Worm (Caenorhabditis elegans) whole organism, midembryonic: Measurements from ENCODE around the gene cept-2.

Experiments
- T22C8.4 ChIP-seq: fragments of 200-800 bp; sonication (Bioruptor generic); IDR thresholded peaks from 2 replicates; pipeline ENCODE4 v1.3.6; 2022; ENCODE audit warnings: missing genetic modification characterization, missing compliant biosample characterization
- cog-1 ChIP-seq: sonication (generic microtip); optimal IDR thresholded peaks from 2 replicates; lab custom pipeline; 2016; ENCODE audit warnings: missing genetic modification characterization, missing compliant biosample characterization
- flt-1 ChIP-seq: fragments of 200-800 bp; sonication (Bioruptor generic); IDR thresholded peaks from 2 replicates; pipeline ENCODE4 v1.3.6; 2022; ENCODE audit warnings: missing genetic modification characterization, missing compliant biosample characterization
- klf-2 ChIP-seq: fragments of 200-800 bp; sonication (Bioruptor generic); conservative IDR thresholded peaks from 2 replicates; pipeline ENCODE4 v1.3.6; 2022; ENCODE audit warnings: missing genetic modification reagents, missing genetic modification characterization, missing compliant biosample characterization
- med-1 ChIP-seq: sonication (generic microtip); optimal IDR thresholded peaks from 2 replicates; lab custom pipeline; 2017; ENCODE audit warnings: missing genetic modification characterization, mild to moderate bottlenecking, missing compliant biosample characterization, antibody characterized with exemption, missing genetic modification reagents; ENCODE audit not compliant: insufficient read depth
- ref-1 ChIP-seq: fragments of 200-800 bp; sonication (Bioruptor generic); conservative IDR thresholded peaks from 2 replicates; pipeline ENCODE4 v1.3.6; 2022; ENCODE audit warnings: missing genetic modification reagents, missing genetic modification characterization, missing compliant biosample characterization
- tab-1 ChIP-seq: fragments of 200-800 bp; sonication (Bioruptor generic); IDR thresholded peaks from 2 replicates; pipeline ENCODE4 v1.3.6; 2022; ENCODE audit warnings: missing genetic modification characterization, missing compliant biosample characterization
- ztf-23 ChIP-seq: fragments of 200-800 bp; sonication (Bioruptor generic); IDR thresholded peaks from 2 replicates; pipeline ENCODE4 v1.3.6; 2022; ENCODE audit warnings: missing genetic modification reagents, missing genetic modification characterization, missing compliant biosample characterization
- ztf-29 ChIP-seq: fragments of 200-800 bp; sonication (Bioruptor generic); IDR thresholded peaks from 2 replicates; pipeline ENCODE4 v1.3.6; 2022; ENCODE audit warnings: missing genetic modification reagents, missing genetic modification characterization, missing compliant biosample characterization

cept-2 gene

DNA sequence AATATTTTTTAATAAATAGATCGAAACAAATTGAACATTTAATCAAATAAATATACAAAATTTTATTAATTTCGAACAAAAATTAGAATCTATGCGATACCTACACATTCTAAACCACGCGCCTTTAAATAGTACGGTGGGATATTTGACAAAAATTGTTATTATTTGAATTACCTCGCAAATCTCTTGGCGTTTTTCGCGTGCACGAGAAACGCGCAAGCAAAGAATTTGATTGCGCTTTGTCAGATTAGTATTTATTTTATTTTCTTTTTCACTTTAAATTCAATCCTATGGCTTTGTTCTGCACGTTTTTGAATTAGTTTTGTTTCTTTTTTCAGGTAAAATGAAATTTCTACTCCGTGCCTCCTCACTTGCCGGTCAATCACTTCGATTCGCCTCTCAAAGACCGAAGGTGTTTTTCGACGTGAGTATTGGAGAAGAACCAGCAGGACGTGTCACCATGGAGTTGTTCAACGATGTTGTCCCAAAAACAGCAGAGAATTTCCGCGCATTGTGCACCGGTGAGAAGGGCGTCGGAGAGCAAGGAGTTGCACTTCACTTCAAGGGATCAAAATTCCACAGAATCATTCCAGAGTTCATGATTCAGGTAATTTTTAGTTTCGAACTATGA lies 8.3 kb downstream of the cept-2 start, which contains the start of gene cyn-1:
cyn-1 (plus strand) TSS at position 339 of the 631 bp plus-strand sequence.
- no peak for TF ChIP-seq T22C8.4 (GFP tag; lab: Robert Waterston, UW)
- no peak for TF ChIP-seq med-1 (GFP tag; lab: Kevin White, UChicago)
- no peak for TF ChIP-seq ztf-29 (GFP tag; lab: Robert Waterston, UW)
- peak; percentile 2 for TF ChIP-seq cog-1 (tag; lab: Kevin White, UChicago)
- TF ChIP-seq flt-1: 0 out of 2 replicates have a peak, but pooled peaks have one; percentile 34
- TF ChIP-seq ref-1: no peak

DNA sequence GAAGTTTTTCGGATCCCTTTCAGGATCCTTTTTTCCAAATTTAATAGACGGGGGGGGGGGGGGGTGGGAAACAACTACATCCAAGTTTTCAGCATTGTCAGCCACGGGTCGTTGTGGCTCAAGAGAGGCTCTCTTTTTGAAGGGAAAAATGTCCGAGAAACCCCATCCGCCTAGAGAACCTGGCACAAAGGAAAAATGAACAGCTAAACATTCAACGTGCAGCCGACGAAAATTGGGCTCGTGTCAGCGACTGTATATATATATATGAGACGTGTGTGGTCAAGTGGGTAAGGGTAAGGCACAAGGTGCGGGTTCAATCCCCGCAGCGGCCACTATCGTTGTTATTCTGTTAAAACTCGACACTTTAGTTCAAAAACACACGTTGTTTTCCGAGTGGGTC lies 11.0 kb downstream of the cept-2 start, which contains the start of gene Y49A3A.4:
Y49A3A.4 (minus strand) TSS at position 314 of the 400 bp plus-strand sequence.
- TF ChIP-seq klf-2 (GFP tag; lab: Robert Waterston, UW): no peak
- no peak for TF ChIP-seq tab-1 (GFP tag; lab: Robert Waterston, UW)
- no peak for TF ChIP-seq flt-1
- TF ChIP-seq ref-1: no peak
- no peak for TF ChIP-seq T22C8.4 (GFP tag; lab: Robert Waterston, UW)
- TF ChIP-seq ztf-23: no peak
- TF ChIP-seq ztf-29 (GFP tag; lab: Robert Waterston, UW): no peak
- TF ChIP-seq cog-1 (tag; lab: Kevin White, UChicago): no peak
- TF ChIP-seq med-1 (GFP tag; lab: Kevin White, UChicago): no peak

DNA sequence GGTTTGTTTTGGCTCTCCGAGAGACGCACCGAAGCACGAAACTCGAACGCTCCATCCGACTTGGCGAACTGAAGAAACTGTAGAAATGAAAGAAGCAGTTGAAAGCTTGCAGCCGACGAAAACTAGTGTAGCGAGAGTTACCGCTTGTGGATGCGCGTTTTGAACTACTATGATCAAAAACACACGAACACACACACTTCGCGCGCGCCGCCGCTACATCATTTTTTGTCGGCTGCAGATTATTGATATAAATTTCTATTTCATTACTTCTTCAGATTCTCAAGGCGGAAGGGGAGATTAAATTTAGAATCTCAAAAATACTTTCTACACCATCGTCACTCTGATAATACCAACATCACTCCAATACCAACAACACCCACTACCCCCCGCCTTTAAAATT lies 14.4 kb downstream of the cept-2 start:
- TF ChIP-seq klf-2 (GFP tag; lab: Robert Waterston, UW): no peak
- no peak for TF ChIP-seq ref-1
- TF ChIP-seq ztf-23: no peak
- no peak for TF ChIP-seq tab-1 (GFP tag; lab: Robert Waterston, UW)
- no peak for TF ChIP-seq cog-1 (tag; lab: Kevin White, UChicago)
- no peak for TF ChIP-seq ztf-29 (GFP tag; lab: Robert Waterston, UW)
- no peak for TF ChIP-seq flt-1
- no peak for TF ChIP-seq T22C8.4 (GFP tag; lab: Robert Waterston, UW)
- TF ChIP-seq med-1 (GFP tag; lab: Kevin White, UChicago): no peak

DNA sequence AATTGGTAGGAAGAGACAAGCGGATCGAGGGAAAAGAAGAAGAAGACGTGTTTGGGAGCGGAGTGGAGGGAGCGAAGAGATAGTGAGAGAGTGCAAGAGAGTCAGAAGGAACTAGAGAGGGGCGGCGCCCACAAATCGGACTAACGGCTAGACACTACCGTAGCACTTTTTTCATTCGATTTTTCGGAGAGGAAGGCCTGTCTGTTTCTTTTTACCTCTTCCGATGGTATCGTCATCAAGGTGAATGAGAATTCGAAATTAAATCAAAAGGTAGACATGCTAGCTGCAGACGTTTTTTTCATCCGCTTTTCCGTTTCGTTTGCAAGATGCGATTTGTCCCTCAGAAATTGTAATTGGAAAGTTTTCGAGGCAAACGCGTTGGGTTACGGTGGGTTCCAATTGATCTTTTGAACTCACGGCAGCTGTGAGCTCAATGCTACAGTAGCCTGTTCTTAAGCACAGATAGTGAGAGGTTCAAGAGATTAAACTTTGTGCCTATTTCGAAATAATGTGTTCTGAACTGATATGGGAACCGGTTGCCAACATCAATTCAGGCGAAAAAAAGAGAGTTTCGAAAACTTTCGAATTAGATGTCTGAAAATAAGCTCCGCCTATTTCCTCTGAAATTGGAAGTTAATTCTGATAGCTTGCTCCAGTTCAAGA lies 17.2 kb downstream of the cept-2 start:
- no peak for TF ChIP-seq ztf-29 (GFP tag; lab: Robert Waterston, UW)
- no peak for TF ChIP-seq tab-1 (GFP tag; lab: Robert Waterston, UW)
- TF ChIP-seq ref-1: no peak
- TF ChIP-seq flt-1: no peak
- TF ChIP-seq klf-2 (GFP tag; lab: Robert Waterston, UW): no peak
- TF ChIP-seq med-1 (GFP tag; lab: Kevin White, UChicago): no peak
- TF ChIP-seq cog-1 (tag; lab: Kevin White, UChicago): no peak
- no peak for TF ChIP-seq T22C8.4 (GFP tag; lab: Robert Waterston, UW)
- TF ChIP-seq ztf-23: no peak

DNA sequence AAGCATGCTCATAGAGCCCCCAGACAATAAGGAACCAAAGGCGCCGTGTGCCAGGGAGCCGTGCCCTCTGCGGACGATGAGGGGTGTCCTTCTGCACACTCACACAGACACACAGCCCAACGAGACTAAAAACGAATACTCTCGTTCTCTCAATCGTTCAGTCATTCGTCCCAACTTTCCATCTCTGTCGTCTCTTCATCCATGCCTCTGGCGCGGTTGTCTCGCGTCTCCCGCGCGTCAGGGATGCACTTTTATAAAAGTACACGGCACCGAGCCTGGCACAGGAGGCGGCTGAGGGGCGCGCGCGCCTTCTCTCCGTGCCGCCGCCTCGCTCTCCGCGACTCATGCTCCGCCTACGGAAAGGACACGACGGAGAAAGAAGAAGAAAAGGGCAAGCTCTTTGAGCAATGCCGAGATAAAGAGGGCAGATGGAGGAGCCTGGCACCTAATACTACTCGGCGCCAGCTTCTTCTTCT lies 19.0 kb downstream of the cept-2 start:
- no peak for TF ChIP-seq ztf-29 (GFP tag; lab: Robert Waterston, UW)
- TF ChIP-seq cog-1 (tag; lab: Kevin White, UChicago): no peak
- TF ChIP-seq ref-1: no peak
- TF ChIP-seq med-1 (GFP tag; lab: Kevin White, UChicago): no peak
- no peak for TF ChIP-seq klf-2 (GFP tag; lab: Robert Waterston, UW)
- TF ChIP-seq ztf-23: no peak
- no peak for TF ChIP-seq tab-1 (GFP tag; lab: Robert Waterston, UW)
- TF ChIP-seq flt-1: no peak
- no peak for TF ChIP-seq T22C8.4 (GFP tag; lab: Robert Waterston, UW)

DNA sequence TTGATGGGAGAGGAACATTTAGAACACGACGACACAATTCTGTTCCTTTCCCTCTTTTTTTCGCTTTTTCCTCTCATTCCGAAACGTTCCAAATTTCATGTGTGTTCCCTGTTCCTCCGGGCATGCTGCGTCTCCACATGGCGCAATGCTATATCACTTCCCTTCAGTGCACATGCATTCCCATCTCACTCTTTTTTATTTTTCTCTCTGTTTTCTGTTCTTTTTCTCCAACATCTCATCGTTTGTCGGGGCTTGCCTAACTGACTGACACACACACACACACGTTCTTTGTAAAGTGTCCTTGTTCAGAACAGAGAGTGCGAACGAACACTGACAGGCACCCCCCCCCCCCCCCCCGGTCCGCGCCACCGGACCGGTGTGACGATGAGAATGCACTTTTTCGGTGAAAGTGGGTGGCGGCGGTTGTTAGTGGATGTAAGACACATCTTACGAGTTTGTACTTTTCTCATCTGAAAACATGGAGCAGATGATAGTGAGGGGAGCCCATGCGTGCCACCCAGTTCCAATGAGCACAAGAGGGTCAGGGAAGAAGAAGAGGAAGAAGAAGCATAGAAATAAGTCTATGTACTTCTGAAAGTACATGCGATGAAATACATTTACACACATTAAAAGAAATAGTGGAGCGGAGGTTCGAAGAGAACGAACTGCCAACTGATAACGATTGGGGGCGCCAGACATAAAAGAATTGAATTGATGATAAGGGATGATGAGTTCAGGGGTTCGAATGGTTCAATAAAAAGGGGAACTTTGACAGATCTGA lies 20.9 kb downstream of the cept-2 start:
- TF ChIP-seq ztf-23 (no peak), tab-1 (GFP tag; lab: Robert Waterston, UW) (no peak), T22C8.4 (GFP tag; lab: Robert Waterston, UW) (no peak), cog-1 (tag; lab: Kevin White, UChicago) (no peak), flt-1 (no peak), klf-2 (GFP tag; lab: Robert Waterston, UW) (no peak), ref-1 (no peak), med-1 (GFP tag; lab: Kevin White, UChicago) (no peak), ztf-29 (GFP tag; lab: Robert Waterston, UW) (no peak)

DNA sequence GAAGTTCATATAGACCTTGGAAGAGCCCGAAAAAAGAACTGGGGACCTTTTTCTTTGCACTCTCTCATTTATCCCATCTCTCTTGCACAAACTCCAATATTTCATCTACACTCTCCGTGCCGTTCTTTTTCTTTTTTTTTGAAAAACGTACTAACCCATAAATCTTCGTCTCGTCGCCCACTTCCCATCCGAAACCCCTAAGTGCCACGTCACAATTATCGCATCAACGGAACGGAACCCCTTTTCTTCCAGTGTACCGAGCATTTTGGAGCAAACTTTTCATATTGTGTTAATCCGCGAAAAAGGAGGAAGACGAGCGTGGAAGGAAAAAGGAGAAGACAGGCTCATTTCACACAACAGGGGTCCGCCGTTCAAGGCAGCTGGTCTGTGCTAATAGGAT lies 21.8 kb downstream of the cept-2 start:
- TF ChIP-seq cog-1 (tag; lab: Kevin White, UChicago) (no peak), klf-2 (GFP tag; lab: Robert Waterston, UW) (no peak)

DNA sequence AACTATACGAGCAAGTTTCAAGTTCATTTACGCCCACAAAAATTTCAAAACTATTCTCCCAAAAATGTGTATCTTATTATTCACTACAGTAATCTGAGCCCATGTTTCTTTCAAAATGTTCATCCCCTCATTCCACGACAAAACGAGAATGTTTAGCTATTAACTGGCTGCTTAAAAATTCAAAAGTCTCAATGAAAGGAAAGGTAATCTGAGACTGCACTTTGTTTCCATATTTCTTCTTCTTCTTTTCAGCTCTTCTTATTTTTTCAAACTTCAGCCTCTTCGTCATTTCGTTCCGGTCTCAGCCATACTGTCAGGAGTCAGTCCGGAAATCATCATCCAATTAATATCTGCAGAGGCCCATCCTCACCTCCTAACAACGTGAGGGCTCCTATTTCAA lies 25.2 kb downstream of the cept-2 start, which contains the start of gene unc-39:
unc-39 (plus strand) TSS at position 301 of the 400 bp plus-strand sequence.
- TF ChIP-seq flt-1 (no peak), klf-2 (GFP tag; lab: Robert Waterston, UW) (no peak), med-1 (GFP tag; lab: Kevin White, UChicago) (no peak), tab-1 (GFP tag; lab: Robert Waterston, UW) (no peak), ztf-29 (GFP tag; lab: Robert Waterston, UW) (no peak), T22C8.4 (GFP tag; lab: Robert Waterston, UW) (no peak), ref-1 (no peak), ztf-23 (no peak), cog-1 (tag; lab: Kevin White, UChicago) (no peak)

DNA sequence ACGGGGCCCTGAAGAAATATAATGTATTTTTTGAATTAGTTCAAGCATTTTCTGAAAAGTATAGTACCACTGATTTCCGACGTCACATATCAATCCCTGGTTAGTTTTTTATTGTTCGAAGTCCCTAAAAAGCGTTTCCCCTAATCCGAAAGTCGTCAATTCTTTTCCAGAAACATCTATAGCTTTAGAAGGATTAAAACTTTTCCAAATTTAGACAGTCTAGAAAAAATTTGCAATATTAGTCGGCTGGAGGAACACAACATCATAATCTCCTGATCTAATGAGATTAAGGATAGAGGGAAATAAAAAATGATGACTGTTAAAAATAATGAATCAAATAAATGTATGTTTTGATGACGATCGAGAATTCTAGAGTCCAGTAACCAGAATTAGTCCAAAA lies 30.5 kb downstream of the cept-2 start:
- TF ChIP-seq flt-1: no peak
- no peak for TF ChIP-seq cog-1 (tag; lab: Kevin White, UChicago)
- TF ChIP-seq tab-1 (GFP tag; lab: Robert Waterston, UW): no peak
- no peak for TF ChIP-seq ztf-29 (GFP tag; lab: Robert Waterston, UW)
- TF ChIP-seq klf-2 (GFP tag; lab: Robert Waterston, UW): no peak
- no peak for TF ChIP-seq ztf-23
- TF ChIP-seq med-1 (GFP tag; lab: Kevin White, UChicago): no peak
